Fruit fly (Drosophila melanogaster) whole organism, adult: ENCODE data around the gene cno.
A peak's percentile ranks its signal among the peaks of the same experiment; 100 is the strongest.

Experiments used
- CG11617 ChIP-seq: fragments of 200-800 bp; sonication (Bioruptor generic); optimal IDR thresholded peaks from 2 replicates; lab custom pipeline; 2017; ENCODE audit warnings: mild to moderate bottlenecking, missing biosample characterization, missing genetic modification reagents, missing genetic modification characterization
- CG12768 ChIP-seq: fragments of 200-800 bp; sonication (Bioruptor generic); optimal IDR thresholded peaks from 2 replicates; lab custom pipeline; 2017; ENCODE audit warnings: missing biosample characterization, missing genetic modification characterization, mild to moderate bottlenecking, moderate library complexity, missing genetic modification reagents
- CG14711 ChIP-seq: fragments of 200-800 bp; sonication (Bioruptor generic); optimal IDR thresholded peaks from 2 replicates; lab custom pipeline; 2018; ENCODE audit warnings: missing biosample characterization, mild to moderate bottlenecking, missing genetic modification characterization, moderate library complexity
- CG1620 ChIP-seq: fragments of 200-800 bp; sonication (Bioruptor generic); optimal IDR thresholded peaks from 2 replicates; lab custom pipeline; 2016; ENCODE audit warnings: missing biosample characterization, missing genetic modification characterization
- CG33017 ChIP-seq: fragments of 200-800 bp; sonication (Bioruptor generic); optimal IDR thresholded peaks from 2 replicates; lab custom pipeline; 2018; ENCODE audit warnings: missing biosample characterization, mild to moderate bottlenecking, missing genetic modification characterization, moderate library complexity
- CG5204 ChIP-seq: fragments of 200-800 bp; sonication (Bioruptor generic); optimal IDR thresholded peaks from 2 replicates; lab custom pipeline; 2016; ENCODE audit warnings: missing biosample characterization, missing genetic modification characterization
- CG7045 ChIP-seq: fragments of 200-800 bp; sonication (Bioruptor generic); optimal IDR thresholded peaks from 2 replicates; lab custom pipeline; 2017; ENCODE audit warnings: missing biosample characterization, mild to moderate bottlenecking, missing genetic modification characterization
- CG7101 ChIP-seq: fragments of 200-800 bp; sonication (Bioruptor generic); optimal IDR thresholded peaks from 2 replicates; lab custom pipeline; 2018; ENCODE audit warnings: missing biosample characterization, mild to moderate bottlenecking, missing genetic modification characterization, moderate library complexity
- Clk ChIP-seq: fragments of 200-800 bp; sonication (Bioruptor generic); optimal IDR thresholded peaks from 2 replicates; lab custom pipeline; 2017; ENCODE audit warnings: missing biosample characterization, missing genetic modification characterization
- Crg-1 ChIP-seq: fragments of 200-800 bp; sonication (Bioruptor generic); optimal IDR thresholded peaks from 2 replicates; lab custom pipeline; 2016; ENCODE audit warnings: missing biosample characterization, missing genetic modification characterization
- Hr96 ChIP-seq: fragments of 200-800 bp; sonication (Bioruptor generic); optimal IDR thresholded peaks from 2 replicates; lab custom pipeline; 2016; ENCODE audit warnings: missing biosample characterization, missing genetic modification characterization
- Mnt ChIP-seq: fragments of 200-800 bp; sonication (Bioruptor generic); optimal IDR thresholded peaks from 2 replicates; lab custom pipeline; 2016; ENCODE audit warnings: missing biosample characterization, mild to moderate bottlenecking, missing genetic modification characterization
- bab1 ChIP-seq: fragments of 200-800 bp; sonication (Bioruptor generic); optimal IDR thresholded peaks from 3 replicates; lab custom pipeline; 2019; ENCODE audit warnings: missing biosample characterization, mild to moderate bottlenecking, missing genetic modification characterization, moderate library complexity
- cic ChIP-seq: fragments of 200-800 bp; sonication (Bioruptor generic); optimal IDR thresholded peaks from 2 replicates; lab custom pipeline; 2017; ENCODE audit warnings: missing biosample characterization, mild to moderate bottlenecking, missing genetic modification characterization, moderate library complexity
- cnc ChIP-seq, 2 experiments: fragments of >200 bp; optimal IDR thresholded peaks; 2 replicates each; lab custom pipeline; 2017
- kay ChIP-seq: fragments of 200-800 bp; sonication (Bioruptor generic); peaks from one replicate; lab custom pipeline; 2016; ENCODE audit warnings: missing biosample characterization, missing genetic modification characterization, borderline replicate concordance
- ovo ChIP-seq: fragments of 200-800 bp; sonication (Bioruptor generic); optimal IDR thresholded peaks from 2 replicates; lab custom pipeline; 2016; ENCODE audit warnings: missing biosample characterization, missing genetic modification characterization
- pad ChIP-seq: fragments of 200-800 bp; sonication (Bioruptor generic); optimal IDR thresholded peaks from 3 replicates; lab custom pipeline; 2017; ENCODE audit warnings: missing biosample characterization, missing genetic modification characterization, mild to moderate bottlenecking, moderate library complexity, missing genetic modification reagents
- tj ChIP-seq: fragments of 200-800 bp; sonication (Bioruptor generic); optimal IDR thresholded peaks from 3 replicates; lab custom pipeline; 2017; ENCODE audit warnings: missing biosample characterization, mild to moderate bottlenecking, missing genetic modification characterization, moderate library complexity
- toe ChIP-seq: fragments of 200-800 bp; sonication (Bioruptor generic); optimal IDR thresholded peaks from 2 replicates; lab custom pipeline; 2016; ENCODE audit warnings: missing biosample characterization, missing genetic modification characterization

The cno gene

dm6 chr3R:5205319-5206033 is 11.8 kb downstream of the cno start:
- TF ChIP-seq tj (GFP tag; lab: Kevin White, UChicago) (peak; percentile 79), CG7045 (GFP tag; lab: Kevin White, UChicago) (no peak)

dm6 chr3R:5203796-5204195 is 13.5 kb downstream of the cno start:
- TF ChIP-seq CG5204 (GFP tag; lab: Kevin White, UChicago): no peak
- TF ChIP-seq CG1620: no peak
- no peak for TF ChIP-seq cic (GFP tag; lab: Kevin White, UChicago)
- TF ChIP-seq CG14711: no peak
- TF ChIP-seq kay (GFP tag; lab: Kevin White, UChicago): no peak
- TF ChIP-seq Crg-1 (GFP tag; lab: Kevin White, UChicago): no peak
- no peak for TF ChIP-seq ovo (GFP tag; lab: Kevin White, UChicago)
- no peak for TF ChIP-seq bab1
- TF ChIP-seq cnc (optimal IDR thresholded peaks at IDR 0.05; lab: Kevin White, UChicago): no peak
- no peak for TF ChIP-seq Mnt (GFP tag; lab: Kevin White, UChicago)
- TF ChIP-seq CG33017 (tag; lab: Kevin White, UChicago): no peak
- TF ChIP-seq CG7045 (GFP tag; lab: Kevin White, UChicago): no peak
- no peak for TF ChIP-seq tj (GFP tag; lab: Kevin White, UChicago)
- no peak for TF ChIP-seq CG11617 (GFP tag; lab: Kevin White, UChicago)
- TF ChIP-seq toe (GFP tag; lab: Kevin White, UChicago): no peak
- TF ChIP-seq Hr96 (GFP tag; lab: Kevin White, UChicago): no peak
- TF ChIP-seq CG7101: no peak
- no peak for TF ChIP-seq Clk (GFP tag; lab: Kevin White, UChicago)
- no peak for TF ChIP-seq CG12768

- no peak for TF ChIP-seq CG7101
- TF ChIP-seq kay (GFP tag; lab: Kevin White, UChicago): no peak
- no peak for TF ChIP-seq Clk (GFP tag; lab: Kevin White, UChicago)
- TF ChIP-seq Hr96 (GFP tag; lab: Kevin White, UChicago): no peak
- TF ChIP-seq cnc (optimal IDR thresholded peaks at IDR 0.05; lab: Kevin White, UChicago): no peak
- no peak for TF ChIP-seq toe (GFP tag; lab: Kevin White, UChicago)
- no peak for TF ChIP-seq CG7045 (GFP tag; lab: Kevin White, UChicago)
- TF ChIP-seq bab1: no peak
- TF ChIP-seq CG11617 (GFP tag; lab: Kevin White, UChicago): no peak
- TF ChIP-seq cic (GFP tag; lab: Kevin White, UChicago): no peak
These were observed 17.7 kb downstream of the cno start for dm6 chr3R:5199581-5199980.

- TF ChIP-seq toe (GFP tag; lab: Kevin White, UChicago) (peak; percentile 26), CG14711 (peak; percentile 46), Mnt (GFP tag; lab: Kevin White, UChicago) (no peak), cic (GFP tag; lab: Kevin White, UChicago) (no peak), bab1 (no peak), CG12768 (peak; percentile 55), kay (GFP tag; lab: Kevin White, UChicago) (no peak), tj (GFP tag; lab: Kevin White, UChicago) (no peak), Clk (GFP tag; lab: Kevin White, UChicago) (peak; percentile 17), Crg-1 (GFP tag; lab: Kevin White, UChicago) (no peak), Hr96 (GFP tag; lab: Kevin White, UChicago) (no peak), CG11617 (GFP tag; lab: Kevin White, UChicago) (no peak), CG7045 (GFP tag; lab: Kevin White, UChicago) (peak; percentile 50), CG7101 (peak; percentile 27), CG5204 (GFP tag; lab: Kevin White, UChicago) (no peak), cnc (optimal IDR thresholded peaks at IDR 0.05; lab: Kevin White, UChicago) (no peak), CG33017 (tag; lab: Kevin White, UChicago) (peak; percentile 56)
These were observed 19.0 kb downstream of the cno start for dm6 chr3R:5198302-5198701.

dm6 chr3R:5193271-5193670 is 24.0 kb downstream of the cno start:
- TF ChIP-seq Mnt (GFP tag; lab: Kevin White, UChicago): no peak
- peak; percentile 52 for TF ChIP-seq kay (GFP tag; lab: Kevin White, UChicago)

- TF ChIP-seq kay (GFP tag; lab: Kevin White, UChicago) (peak; percentile 34), cic (GFP tag; lab: Kevin White, UChicago) (no peak)
These were observed 29.4 kb downstream of the cno start for dm6 chr3R:5187806-5188205.

- no peak for TF ChIP-seq bab1
- no peak for TF ChIP-seq CG33017 (tag; lab: Kevin White, UChicago)
- TF ChIP-seq toe (GFP tag; lab: Kevin White, UChicago): no peak
- TF ChIP-seq ovo (GFP tag; lab: Kevin White, UChicago): no peak
- TF ChIP-seq CG12768: no peak
- TF ChIP-seq tj (GFP tag; lab: Kevin White, UChicago): no peak
- no peak for TF ChIP-seq CG14711
- no peak for TF ChIP-seq CG5204 (GFP tag; lab: Kevin White, UChicago)
- TF ChIP-seq cnc (optimal IDR thresholded peaks at IDR 0.05; lab: Kevin White, UChicago): no peak
- no peak for TF ChIP-seq Crg-1 (GFP tag; lab: Kevin White, UChicago)
- no peak for TF ChIP-seq cic (GFP tag; lab: Kevin White, UChicago)
- TF ChIP-seq kay (GFP tag; lab: Kevin White, UChicago): no peak
- no peak for TF ChIP-seq pad (GFP tag; lab: Kevin White, UChicago)
- TF ChIP-seq Clk (GFP tag; lab: Kevin White, UChicago): no peak
- TF ChIP-seq CG11617 (GFP tag; lab: Kevin White, UChicago): no peak
These were observed 41.3 kb downstream of the cno start for dm6 chr3R:5175944-5176343.
